Fruit fly (Drosophila melanogaster) whole organism, embryonic: ENCODE results near the gene cyr.

Source experiments
- B-H2 ChIP-seq: fragments of 200-800 bp; sonication (Bioruptor generic); optimal IDR thresholded peaks from 2 replicates; lab custom pipeline; 2018; ENCODE audit warnings: missing biosample characterization, mild to moderate bottlenecking, missing genetic modification characterization
- CG10267 ChIP-seq: fragments of 200-800 bp; sonication (Bioruptor generic); optimal IDR thresholded peaks from 2 replicates; lab custom pipeline; 2018; ENCODE audit warnings: missing biosample characterization, mild to moderate bottlenecking, missing genetic modification characterization, moderate library complexity
- CG10654 ChIP-seq: fragments of 200-800 bp; sonication (Bioruptor generic); optimal IDR thresholded peaks from 2 replicates; lab custom pipeline; 2016; ENCODE audit warnings: missing biosample characterization, missing genetic modification characterization
- CG11560 ChIP-seq: fragments of 200-800 bp; sonication (Bioruptor generic); IDR thresholded peaks from 3 replicates; pipeline ENCODE4 v1.3.6; 2022; ENCODE audit warnings: missing biosample characterization, missing genetic modification characterization
- CG11696 ChIP-seq: fragments of 200-800 bp; sonication (Bioruptor generic); IDR thresholded peaks from 2 replicates; pipeline ENCODE4 v1.3.6; 2022; ENCODE audit warnings: missing biosample characterization, missing genetic modification characterization
- CG12299 ChIP-seq: fragments of 200-800 bp; sonication (Bioruptor generic); optimal IDR thresholded peaks from 2 replicates; lab custom pipeline; 2018; ENCODE audit warnings: missing biosample characterization, mild to moderate bottlenecking, missing genetic modification characterization
- CG12659 ChIP-seq: fragments of 200-800 bp; sonication (Bioruptor generic); optimal IDR thresholded peaks from 3 replicates; lab custom pipeline; 2017; ENCODE audit warnings: mild to moderate bottlenecking, missing biosample characterization, missing genetic modification reagents, missing genetic modification characterization
- CG13296 ChIP-seq: fragments of 200-800 bp; sonication (Bioruptor generic); optimal IDR thresholded peaks from 3 replicates; lab custom pipeline; 2018; ENCODE audit warnings: missing biosample characterization, mild to moderate bottlenecking, missing genetic modification characterization
- CG13424 ChIP-seq: fragments of 200-800 bp; sonication (Bioruptor generic); optimal IDR thresholded peaks from 2 replicates; lab custom pipeline; 2019; ENCODE audit warnings: missing biosample characterization, mild to moderate bottlenecking, missing genetic modification characterization, moderate library complexity
- CG13775 ChIP-seq: fragments of 200-800 bp; sonication (Bioruptor generic); optimal IDR thresholded peaks from 3 replicates; lab custom pipeline; 2017; ENCODE audit warnings: missing biosample characterization, mild to moderate bottlenecking, missing genetic modification characterization
- CG13894 ChIP-seq: fragments of 200-800 bp; sonication (Bioruptor generic); optimal IDR thresholded peaks from 3 replicates; lab custom pipeline; 2018; ENCODE audit warnings: missing biosample characterization, mild to moderate bottlenecking, missing genetic modification characterization, moderate library complexity
- CG15073 ChIP-seq: fragments of 200-800 bp; sonication (Bioruptor generic); optimal IDR thresholded peaks from 2 replicates; lab custom pipeline; 2016; ENCODE audit warnings: missing biosample characterization, missing genetic modification characterization
- CG1602 ChIP-seq: fragments of 200-800 bp; sonication (Bioruptor generic); optimal IDR thresholded peaks from 3 replicates; lab custom pipeline; 2016; ENCODE audit warnings: missing biosample characterization, missing genetic modification characterization
- CG1792 ChIP-seq: fragments of 200-800 bp; sonication (Bioruptor generic); optimal IDR thresholded peaks from 2 replicates; lab custom pipeline; 2016; ENCODE audit warnings: missing biosample characterization, missing genetic modification characterization
- CG33213 ChIP-seq: fragments of 200-800 bp; sonication (Bioruptor generic); optimal IDR thresholded peaks from 3 replicates; lab custom pipeline; 2016; ENCODE audit warnings: missing biosample characterization, missing genetic modification characterization
- CG33557 ChIP-seq: fragments of 200-800 bp; sonication (Bioruptor generic); optimal IDR thresholded peaks from 2 replicates; lab custom pipeline; 2019; ENCODE audit warnings: missing biosample characterization, mild to moderate bottlenecking, missing genetic modification characterization, moderate library complexity
- CG3847 ChIP-seq: fragments of 200-800 bp; sonication (Bioruptor generic); IDR thresholded peaks from 2 replicates; pipeline ENCODE4 v1.3.6; 2022; ENCODE audit warnings: missing biosample characterization, missing genetic modification characterization
- CG4282 ChIP-seq: fragments of 200-800 bp; sonication (Bioruptor generic); optimal IDR thresholded peaks from 2 replicates; lab custom pipeline; 2016; ENCODE audit warnings: missing biosample characterization, missing genetic modification characterization
- CG4424 ChIP-seq: fragments of 200-800 bp; sonication (Bioruptor generic); optimal IDR thresholded peaks from 3 replicates; lab custom pipeline; 2016; ENCODE audit warnings: missing biosample characterization, missing genetic modification characterization
- CG4730 ChIP-seq: fragments of 200-800 bp; sonication (Bioruptor generic); IDR thresholded peaks from 2 replicates; pipeline ENCODE4 v1.3.6; 2022; ENCODE audit warnings: missing biosample characterization, missing genetic modification characterization
- CG4854 ChIP-seq: fragments of 200-800 bp; sonication (Bioruptor generic); optimal IDR thresholded peaks from 2 replicates; lab custom pipeline; 2016; ENCODE audit warnings: missing biosample characterization, missing genetic modification characterization, inconsistent platforms
- CG6854 ChIP-seq: fragments of 200-800 bp; sonication (Bioruptor generic); optimal IDR thresholded peaks from 3 replicates; lab custom pipeline; 2017; ENCODE audit warnings: missing biosample characterization, mild to moderate bottlenecking, missing genetic modification characterization
- CoRest ChIP-seq: fragments of 200-800 bp; sonication (Bioruptor generic); optimal IDR thresholded peaks from 3 replicates; lab custom pipeline; 2018; ENCODE audit warnings: missing biosample characterization, mild to moderate bottlenecking, missing genetic modification characterization, moderate library complexity
- CrebB ChIP-seq: fragments of 200-800 bp; sonication (Bioruptor generic); optimal IDR thresholded peaks from 3 replicates; lab custom pipeline; 2018; ENCODE audit warnings: missing biosample characterization, mild to moderate bottlenecking, missing genetic modification characterization
- D19B ChIP-seq: fragments of 200-800 bp; sonication (Bioruptor generic); optimal IDR thresholded peaks from 2 replicates; lab custom pipeline; 2017; ENCODE audit warnings: missing biosample characterization, mild to moderate bottlenecking, missing genetic modification characterization
- Dad ChIP-seq: fragments of 200-800 bp; sonication (Bioruptor generic); optimal IDR thresholded peaks from 3 replicates; lab custom pipeline; 2016; ENCODE audit warnings: missing biosample characterization, missing genetic modification characterization
- E2f1 ChIP-seq: fragments of 200-800 bp; sonication (Bioruptor generic); IDR thresholded peaks from 2 replicates; pipeline ENCODE4 v1.3.6; 2022; ENCODE audit warnings: missing biosample characterization, missing genetic modification characterization
- Ets65A ChIP-seq: fragments of 200-800 bp; sonication (Bioruptor generic); peaks from one replicate; lab custom pipeline; 2016; ENCODE audit warnings: missing biosample characterization, missing genetic modification characterization
- HmgD ChIP-seq: fragments of 200-800 bp; sonication (Bioruptor generic); optimal IDR thresholded peaks from 3 replicates; lab custom pipeline; 2016; ENCODE audit warnings: missing biosample characterization, missing genetic modification characterization
- NC2β ChIP-seq: fragments of 200-800 bp; sonication (Bioruptor generic); optimal IDR thresholded peaks from 2 replicates; lab custom pipeline; 2016; ENCODE audit warnings: missing biosample characterization, missing genetic modification characterization
- al ChIP-seq: fragments of 200-800 bp; sonication (Bioruptor generic); IDR thresholded peaks from 2 replicates; pipeline ENCODE4 v1.3.6; 2022; ENCODE audit warnings: missing biosample characterization, missing genetic modification characterization
- ato ChIP-seq: fragments of 200-800 bp; sonication (Bioruptor generic); IDR thresholded peaks from 2 replicates; pipeline ENCODE4 v1.3.6; 2022; ENCODE audit warnings: missing biosample characterization, missing genetic modification characterization; ENCODE audit not compliant: partially characterized antibody
- dpn ChIP-seq, 2 experiments: fragments of 200-800 bp; sonication (Bioruptor generic); optimal IDR thresholded peaks; 3 replicates each; lab custom pipeline; 2016; ENCODE audit warnings: missing biosample characterization in 2 of 2, missing genetic modification characterization in 2 of 2
- emc ChIP-seq: fragments of 200-800 bp; sonication (Bioruptor generic); optimal IDR thresholded peaks from 2 replicates; lab custom pipeline; 2016; ENCODE audit warnings: missing biosample characterization, missing genetic modification characterization
- fd3F ChIP-seq: fragments of 200-800 bp; sonication (Bioruptor generic); optimal IDR thresholded peaks from 2 replicates; lab custom pipeline; 2018; ENCODE audit warnings: missing biosample characterization, mild to moderate bottlenecking, missing genetic modification characterization, moderate library complexity
- ftz-f1 ChIP-seq: fragments of 200-800 bp; sonication (Bioruptor generic); optimal IDR thresholded peaks from 2 replicates; lab custom pipeline; 2016; ENCODE audit warnings: missing biosample characterization, missing genetic modification characterization
- gcm ChIP-seq: fragments of 200-800 bp; sonication (Bioruptor generic); optimal IDR thresholded peaks from 2 replicates; lab custom pipeline; 2019; ENCODE audit warnings: missing biosample characterization, mild to moderate bottlenecking, missing genetic modification characterization, moderate library complexity
- gem ChIP-seq: fragments of 200-800 bp; sonication (Bioruptor generic); optimal IDR thresholded peaks from 2 replicates; lab custom pipeline; 2019; ENCODE audit warnings: missing biosample characterization, mild to moderate bottlenecking, missing genetic modification characterization, moderate library complexity
- hkb ChIP-seq, 2 experiments: fragments of 200-800 bp in 1 of 2; fragments of >200 bp in 1 of 2; sonication (Bioruptor generic) in 1 of 2; IDR thresholded peaks in 1 of 2; optimal IDR thresholded peaks in 1 of 2; 2 replicates each; pipeline versions ENCODE4 v1.3.6 to Lab custom; 2017 to 2022; ENCODE audit warnings: missing biosample characterization in 1 of 2, missing genetic modification characterization in 1 of 2
- inv ChIP-seq: fragments of 200-800 bp; sonication (Bioruptor generic); IDR thresholded peaks from 2 replicates; pipeline ENCODE4 v1.3.6; 2022; ENCODE audit warnings: missing biosample characterization, missing genetic modification characterization; ENCODE audit not compliant: partially characterized antibody
- kni ChIP-seq: fragments of 200-800 bp; sonication (Bioruptor generic); optimal IDR thresholded peaks from 3 replicates; lab custom pipeline; 2017; ENCODE audit warnings: mild to moderate bottlenecking, missing biosample characterization, missing genetic modification reagents, missing genetic modification characterization
- nom ChIP-seq: fragments of 200-800 bp; sonication (Bioruptor generic); optimal IDR thresholded peaks from 2 replicates; lab custom pipeline; 2017; ENCODE audit warnings: missing biosample characterization, missing genetic modification characterization, mild to moderate bottlenecking, moderate library complexity, missing genetic modification reagents
- oc ChIP-seq: fragments of 200-800 bp; sonication (Bioruptor generic); optimal IDR thresholded peaks from 2 replicates; lab custom pipeline; 2018; ENCODE audit warnings: missing biosample characterization, mild to moderate bottlenecking, missing genetic modification characterization, moderate library complexity
- run ChIP-seq: fragments of 200-800 bp; sonication (Bioruptor generic); optimal IDR thresholded peaks from 3 replicates; lab custom pipeline; 2018; ENCODE audit warnings: missing biosample characterization, mild to moderate bottlenecking, missing genetic modification characterization
- sens-2 ChIP-seq: fragments of 200-800 bp; sonication (Bioruptor generic); IDR thresholded peaks from 2 replicates; pipeline ENCODE4 v1.3.6; 2022; ENCODE audit warnings: missing biosample characterization, missing genetic modification characterization
- ttk ChIP-seq: fragments of 200-800 bp; sonication (Bioruptor generic); IDR thresholded peaks from 2 replicates; pipeline ENCODE4 v2.1.2; 2022; ENCODE audit warnings: missing biosample characterization, missing genetic modification characterization
- tx ChIP-seq: fragments of 200-800 bp; sonication (Bioruptor generic); optimal IDR thresholded peaks from 2 replicates; lab custom pipeline; 2016; ENCODE audit warnings: missing biosample characterization, missing genetic modification characterization
- zen2 ChIP-seq: fragments of 200-800 bp; sonication (Bioruptor generic); IDR thresholded peaks from 3 replicates; pipeline ENCODE4 v1.3.6; 2022; ENCODE audit warnings: missing biosample characterization, missing genetic modification characterization; ENCODE audit not compliant: partially characterized antibody

Gene cyr

DNA sequence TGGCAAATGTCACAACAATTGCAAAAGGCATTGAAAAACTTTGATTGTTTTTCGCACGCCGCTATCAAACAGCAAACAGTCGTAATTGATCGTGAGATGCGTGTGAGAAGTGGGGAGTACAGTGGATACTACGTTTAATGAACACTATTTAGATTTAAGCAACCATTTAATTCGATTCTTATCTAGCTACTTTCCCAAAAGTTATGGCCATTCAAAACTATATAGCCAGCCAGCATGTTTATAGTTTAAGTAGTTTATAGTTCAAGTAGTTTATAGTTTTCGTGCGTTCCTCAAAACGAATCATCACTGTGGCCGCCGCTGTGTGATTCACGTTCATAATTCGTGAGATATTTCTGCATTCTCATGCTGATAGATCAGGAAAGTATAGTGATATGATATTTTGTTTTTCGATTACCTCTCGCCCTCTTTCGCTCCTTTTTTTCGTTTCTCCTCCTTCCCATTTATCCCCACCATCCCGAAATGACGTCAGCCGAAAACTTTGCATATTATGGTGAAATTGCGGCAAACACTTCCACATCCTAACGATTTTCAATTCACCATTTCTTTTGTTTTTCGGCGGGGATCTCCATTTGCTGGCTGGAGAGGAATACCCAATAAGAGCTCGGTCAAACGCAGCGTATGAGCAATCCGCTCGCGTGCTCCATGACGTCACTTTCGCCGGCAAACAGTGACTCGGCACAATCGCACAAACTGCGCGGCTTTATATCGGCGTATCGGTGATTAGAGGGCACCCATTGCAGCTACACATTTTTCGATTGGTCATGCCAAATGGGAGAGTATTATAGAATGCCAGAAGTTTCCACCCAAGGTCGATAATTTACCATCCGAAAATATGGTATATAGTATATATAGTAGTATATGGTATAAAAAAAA lies 21.9 kb downstream of the cyr start (continued):
- TF ChIP-seq ato (no peak), CG12659 (peak; percentile 53), E2f1 (peak; percentile 43; the same call in 1 of the 2 replicates), NC2β (GFP tag; lab: Kevin White, UChicago) (no peak), fd3F (GFP tag; lab: Kevin White, UChicago) (peak; percentile 54), inv (GFP tag; lab: Robert Waterston, UW) (no peak), D19B (GFP tag; lab: Kevin White, UChicago) (peak; percentile 20), zen2 (GFP tag; lab: Robert Waterston, UW) (no peak), tx (GFP tag; lab: Kevin White, UChicago) (peak; percentile 43), CG11560 (tag; lab: Robert Waterston, UW) (0 out of 3 replicates have a peak, but pooled peaks have one; percentile 40), emc (GFP tag; lab: Kevin White, UChicago) (peak; percentile 36), ftz-f1 (GFP tag; lab: Kevin White, UChicago) (no peak), nom (no peak), oc (tag; lab: Kevin White, UChicago) (no peak), hkb (optimal IDR thresholded peaks at IDR 0.05; lab: Kevin White, UChicago) (no peak), hkb (GFP tag; IDR thresholded peaks at IDR 0.05; lab: Robert Waterston, UW) (peak; percentile 41; the same call in 1 of the 2 replicates), gcm (no peak), Ets65A (peak; percentile 84), Dad (GFP tag; lab: Kevin White, UChicago) (no peak), CG4854 (GFP tag; lab: Kevin White, UChicago) (peak; percentile 48), CG6854 (GFP tag; lab: Kevin White, UChicago) (peak; percentile 49), CG11696 (no peak), CG13424 (tag; lab: Kevin White, UChicago) (peak; percentile 66), CG4424 (GFP tag; lab: Kevin White, UChicago) (peak; percentile 4), CG13296 (GFP tag; lab: Kevin White, UChicago) (peak; percentile 64), ttk (GFP tag; lab: Robert Waterston, UW) (peak; percentile 25; the same call in 1 of the 2 replicates), CG4282 (no peak), al (GFP tag; lab: Robert Waterston, UW) (peak; percentile 63; the same call in 1 of the 2 replicates), kni (GFP tag; lab: Kevin White, UChicago) (no peak), CG4730 (GFP tag; lab: Robert Waterston, UW) (peak; percentile 43), CoRest (peak; percentile 70), dpn (GFP tag; optimal IDR thresholded peaks at IDR 0.05; lab: Kevin White, UChicago) (peak; percentile 49 to 57), CG10267 (tag; lab: Kevin White, UChicago) (no peak), HmgD (GFP tag; lab: Kevin White, UChicago) (no peak), CG1792 (GFP tag; lab: Kevin White, UChicago) (peak; percentile 63), CG1602 (GFP tag; lab: Kevin White, UChicago) (peak; percentile 20), B-H2 (GFP tag; lab: Kevin White, UChicago) (peak; percentile 60), CG13775 (GFP tag; lab: Kevin White, UChicago) (peak; percentile 11), sens-2 (GFP tag; lab: Robert Waterston, UW) (no peak), CG33557 (GFP tag; lab: Kevin White, UChicago) (no peak), CG15073 (GFP tag; lab: Kevin White, UChicago) (no peak), CG13894 (tag; lab: Kevin White, UChicago) (peak; percentile 56), CG33213 (GFP tag; lab: Kevin White, UChicago) (no peak), CG3847 (GFP tag; lab: Robert Waterston, UW) (peak; percentile 43; the same call in 1 of the 2 replicates), CrebB (tag; lab: Kevin White, UChicago) (peak; percentile 51), run (tag; lab: Kevin White, UChicago) (no peak), CG10654 (GFP tag; lab: Kevin White, UChicago) (no peak), gem (tag; lab: Kevin White, UChicago) (peak; percentile 74), CG12299 (tag; lab: Kevin White, UChicago) (no peak)
